Fruit fly (Drosophila melanogaster) whole organism, embryonic: Measurements from ENCODE around the gene Sgs5bis.
A peak's percentile ranks its signal among the peaks of the same experiment; 100 is the strongest.

ENCODE experiments used
- Abd-B ChIP-seq: fragments of 200-800 bp; sonication (Bioruptor generic); optimal IDR thresholded peaks from 2 replicates; lab custom pipeline; 2018; ENCODE audit warnings: missing biosample characterization, mild to moderate bottlenecking, missing genetic modification characterization, moderate library complexity
- Bdp1 ChIP-seq: fragments of 200-800 bp; sonication (Bioruptor generic); optimal IDR thresholded peaks from 3 replicates; lab custom pipeline; 2016; ENCODE audit warnings: missing biosample characterization, missing genetic modification characterization
- Bgb ChIP-seq: fragments of 200-800 bp; sonication (Bioruptor generic); IDR thresholded peaks from 2 replicates; pipeline ENCODE4 v1.3.6; 2022; ENCODE audit warnings: missing biosample characterization, missing genetic modification characterization; ENCODE audit not compliant: partially characterized antibody
- CG10543 ChIP-seq: fragments of 200-800 bp; sonication (Bioruptor generic); optimal IDR thresholded peaks from 3 replicates; lab custom pipeline; 2017; ENCODE audit warnings: missing biosample characterization, mild to moderate bottlenecking, missing genetic modification characterization, moderate library complexity
- CG10959 ChIP-seq: fragments of 200-800 bp; sonication (Bioruptor generic); IDR thresholded peaks from 2 replicates; pipeline ENCODE4 v1.3.6; 2022; ENCODE audit warnings: missing biosample characterization, missing genetic modification characterization
- CG10979 ChIP-seq: fragments of 200-800 bp; sonication (Bioruptor generic); optimal IDR thresholded peaks from 2 replicates; lab custom pipeline; 2018; ENCODE audit warnings: missing biosample characterization, mild to moderate bottlenecking, missing genetic modification characterization, moderate library complexity
- CG11456 ChIP-seq: fragments of 200-800 bp; sonication (Bioruptor generic); IDR thresholded peaks from 3 replicates; pipeline ENCODE4 v1.3.6; 2022; ENCODE audit warnings: missing biosample characterization, missing genetic modification characterization
- CG15073 ChIP-seq: fragments of 200-800 bp; sonication (Bioruptor generic); optimal IDR thresholded peaks from 2 replicates; lab custom pipeline; 2016; ENCODE audit warnings: missing biosample characterization, missing genetic modification characterization
- CG1603 ChIP-seq: fragments of 200-800 bp; sonication (Bioruptor generic); optimal IDR thresholded peaks from 2 replicates; lab custom pipeline; 2019; ENCODE audit warnings: missing biosample characterization, mild to moderate bottlenecking, missing genetic modification characterization, moderate library complexity
- CG16813 ChIP-seq: fragments of 200-800 bp; sonication (Bioruptor generic); IDR thresholded peaks from 3 replicates; pipeline ENCODE4 v1.3.6; 2022; ENCODE audit warnings: missing biosample characterization, missing genetic modification characterization; ENCODE audit not compliant: partially characterized antibody
- CG17385 ChIP-seq: fragments of 200-800 bp; sonication (Bioruptor generic); optimal IDR thresholded peaks from 3 replicates; lab custom pipeline; 2018; ENCODE audit warnings: missing biosample characterization, mild to moderate bottlenecking, missing genetic modification characterization
- CG18011 ChIP-seq: fragments of 200-800 bp; sonication (Bioruptor generic); optimal IDR thresholded peaks from 2 replicates; lab custom pipeline; 2017; ENCODE audit warnings: missing biosample characterization, missing genetic modification characterization, mild to moderate bottlenecking, moderate library complexity, missing genotype
- CG18476 ChIP-seq: fragments of 200-800 bp; sonication (Bioruptor generic); optimal IDR thresholded peaks from 2 replicates; lab custom pipeline; 2016; ENCODE audit warnings: missing biosample characterization, mild to moderate bottlenecking, missing genetic modification characterization
- CG18764 ChIP-seq: fragments of 200-800 bp; sonication (Bioruptor generic); optimal IDR thresholded peaks from 3 replicates; lab custom pipeline; 2016; ENCODE audit warnings: missing biosample characterization, missing genetic modification characterization
- CG2116 ChIP-seq: fragments of 200-800 bp; sonication (Bioruptor generic); optimal IDR thresholded peaks from 3 replicates; lab custom pipeline; 2018; ENCODE audit warnings: missing biosample characterization, mild to moderate bottlenecking, missing genetic modification characterization
- CG33557 ChIP-seq: fragments of 200-800 bp; sonication (Bioruptor generic); optimal IDR thresholded peaks from 2 replicates; lab custom pipeline; 2019; ENCODE audit warnings: missing biosample characterization, mild to moderate bottlenecking, missing genetic modification characterization, moderate library complexity
- CG4328 ChIP-seq: fragments of 200-800 bp; sonication (Bioruptor generic); optimal IDR thresholded peaks from 3 replicates; lab custom pipeline; 2017; ENCODE audit warnings: missing biosample characterization, missing genetic modification reagents, missing genetic modification characterization
- CG4854 ChIP-seq: fragments of 200-800 bp; sonication (Bioruptor generic); optimal IDR thresholded peaks from 2 replicates; lab custom pipeline; 2016; ENCODE audit warnings: missing biosample characterization, missing genetic modification characterization, inconsistent platforms
- CG6791 ChIP-seq: fragments of 200-800 bp; sonication (Bioruptor generic); IDR thresholded peaks from 3 replicates; pipeline ENCODE4 v1.3.6; 2022; ENCODE audit warnings: missing biosample characterization, missing genetic modification characterization; ENCODE audit not compliant: partially characterized antibody
- CG8281 ChIP-seq: fragments of 200-800 bp; sonication (Bioruptor generic); optimal IDR thresholded peaks from 2 replicates; lab custom pipeline; 2018; ENCODE audit warnings: missing biosample characterization, mild to moderate bottlenecking, missing genetic modification characterization, moderate library complexity
- CG8388 ChIP-seq: fragments of 200-800 bp; sonication (Bioruptor generic); optimal IDR thresholded peaks from 2 replicates; lab custom pipeline; 2019; ENCODE audit warnings: missing biosample characterization, mild to moderate bottlenecking, missing genetic modification characterization, moderate library complexity
- CG9437 ChIP-seq: fragments of 200-800 bp; sonication (Bioruptor generic); optimal IDR thresholded peaks from 2 replicates; lab custom pipeline; 2018; ENCODE audit warnings: missing biosample characterization, mild to moderate bottlenecking, missing genetic modification characterization
- Dref ChIP-seq: fragments of 200-800 bp; sonication (Bioruptor generic); IDR thresholded peaks from 2 replicates; pipeline ENCODE4 v1.3.6; 2022; ENCODE audit warnings: missing biosample characterization, missing genetic modification characterization
- Drgx ChIP-seq: fragments of 200-800 bp; sonication (Bioruptor generic); IDR thresholded peaks from 2 replicates; pipeline ENCODE4 v1.3.6; 2022; ENCODE audit warnings: missing biosample characterization, missing genetic modification characterization
- Ets65A ChIP-seq: fragments of 200-800 bp; sonication (Bioruptor generic); peaks from one replicate; lab custom pipeline; 2016; ENCODE audit warnings: missing biosample characterization, missing genetic modification characterization
- HHEX ChIP-seq: fragments of 200-800 bp; sonication (Bioruptor generic); optimal IDR thresholded peaks from 3 replicates; lab custom pipeline; 2017; ENCODE audit warnings: missing biosample characterization, mild to moderate bottlenecking, missing genetic modification characterization, missing genetic modification reagents
- HLH4C ChIP-seq: fragments of 200-800 bp; sonication (Bioruptor generic); IDR thresholded peaks from 3 replicates; pipeline ENCODE4 v1.3.6; 2022; ENCODE audit warnings: missing biosample characterization, missing genetic modification characterization; ENCODE audit not compliant: partially characterized antibody
- HLHmδ ChIP-seq: fragments of 200-800 bp; sonication (Bioruptor generic); optimal IDR thresholded peaks from 2 replicates; lab custom pipeline; 2018; ENCODE audit warnings: missing biosample characterization, mild to moderate bottlenecking, missing genetic modification characterization, moderate library complexity
- HmgD ChIP-seq: fragments of 200-800 bp; sonication (Bioruptor generic); optimal IDR thresholded peaks from 3 replicates; lab custom pipeline; 2016; ENCODE audit warnings: missing biosample characterization, missing genetic modification characterization
- Hr39 ChIP-seq: fragments of >200 bp; optimal IDR thresholded peaks from 2 replicates; lab custom pipeline; 2017
- Hsf ChIP-seq: fragments of 200-800 bp; sonication (Bioruptor generic); optimal IDR thresholded peaks from 3 replicates; lab custom pipeline; 2016; ENCODE audit warnings: missing biosample characterization, missing genetic modification characterization
- MBD-R2 ChIP-seq: fragments of 200-800 bp; sonication (Bioruptor generic); IDR thresholded peaks from 2 replicates; pipeline ENCODE4 v1.3.6; 2022; ENCODE audit warnings: missing biosample characterization, missing genetic modification characterization
- Med ChIP-seq: fragments of 200-800 bp; sonication (Bioruptor generic); peaks from one replicate; lab custom pipeline; 2016; ENCODE audit warnings: missing biosample characterization, missing genetic modification characterization, mild to moderate bottlenecking, inconsistent platforms, moderate library complexity
- Scr ChIP-seq: fragments of 200-800 bp; sonication (Bioruptor generic); IDR thresholded peaks from 2 replicates; pipeline ENCODE4 v1.3.6; 2022; ENCODE audit warnings: missing biosample characterization, missing genetic modification characterization; ENCODE audit not compliant: partially characterized antibody
- Stat92E ChIP-seq, 3 experiments: fragments of >200 bp in 2 of 3; fragments of 200-800 bp in 1 of 3; sonication (Bioruptor generic) in 1 of 3; optimal IDR thresholded peaks; 2 replicates each; lab custom pipeline; 2017 to 2019; ENCODE audit warnings: missing biosample characterization in 3 of 3, missing genetic modification characterization in 3 of 3, mild to moderate bottlenecking in 1 of 3, moderate library complexity in 1 of 3
- ase ChIP-seq: fragments of 200-800 bp; sonication (Bioruptor generic); IDR thresholded peaks from 3 replicates; pipeline ENCODE4 v1.3.6; 2022; ENCODE audit warnings: missing biosample characterization, missing genetic modification characterization
- en ChIP-seq: fragments of 200-800 bp; sonication (Bioruptor generic); optimal IDR thresholded peaks from 2 replicates; lab custom pipeline; 2016; ENCODE audit warnings: missing biosample characterization, missing genetic modification characterization
- gsb-n ChIP-seq: fragments of 200-800 bp; sonication (Bioruptor generic); optimal IDR thresholded peaks from 3 replicates; lab custom pipeline; 2018; ENCODE audit warnings: missing biosample characterization, mild to moderate bottlenecking, missing genetic modification characterization
- insv ChIP-seq, 2 experiments: fragments of 200-800 bp; sonication (Bioruptor generic); optimal IDR thresholded peaks; 3 replicates each; lab custom pipeline; 2016 to 2018; ENCODE audit warnings: missing biosample characterization in 2 of 2, missing genetic modification characterization in 2 of 2
- kah ChIP-seq: fragments of 200-800 bp; sonication (Bioruptor generic); optimal IDR thresholded peaks from 2 replicates; lab custom pipeline; 2018; ENCODE audit warnings: missing biosample characterization, mild to moderate bottlenecking, missing genetic modification characterization
- maf-S ChIP-seq: fragments of 200-800 bp; sonication (Bioruptor generic); optimal IDR thresholded peaks from 2 replicates; lab custom pipeline; 2016; ENCODE audit warnings: missing biosample characterization, missing genetic modification characterization
- pho ChIP-seq: fragments of 200-800 bp; sonication (Bioruptor generic); optimal IDR thresholded peaks from 2 replicates; lab custom pipeline; 2016; ENCODE audit warnings: missing biosample characterization, missing genetic modification characterization
- pzg ChIP-seq: fragments of 200-800 bp; sonication (Bioruptor generic); optimal IDR thresholded peaks from 3 replicates; lab custom pipeline; 2018; ENCODE audit warnings: missing biosample characterization, mild to moderate bottlenecking, missing genetic modification characterization, moderate library complexity
- sens ChIP-seq: fragments of 200-800 bp; sonication (Bioruptor generic); peaks from one replicate; lab custom pipeline; 2016; ENCODE audit warnings: missing biosample characterization, missing genetic modification characterization
- slbo ChIP-seq: fragments of 200-800 bp; sonication (Bioruptor generic); IDR thresholded peaks from 2 replicates; pipeline ENCODE4 v1.3.6; 2022; ENCODE audit warnings: missing biosample characterization, missing genetic modification characterization
- sob ChIP-seq: fragments of 200-800 bp; sonication (Bioruptor generic); IDR thresholded peaks from 2 replicates; pipeline ENCODE4 v1.3.6; 2022; ENCODE audit warnings: missing biosample characterization, missing genetic modification characterization
- ttk ChIP-seq: fragments of 200-800 bp; sonication (Bioruptor generic); IDR thresholded peaks from 2 replicates; pipeline ENCODE4 v2.1.2; 2022; ENCODE audit warnings: missing biosample characterization, missing genetic modification characterization

Sgs5bis gene

DNA sequence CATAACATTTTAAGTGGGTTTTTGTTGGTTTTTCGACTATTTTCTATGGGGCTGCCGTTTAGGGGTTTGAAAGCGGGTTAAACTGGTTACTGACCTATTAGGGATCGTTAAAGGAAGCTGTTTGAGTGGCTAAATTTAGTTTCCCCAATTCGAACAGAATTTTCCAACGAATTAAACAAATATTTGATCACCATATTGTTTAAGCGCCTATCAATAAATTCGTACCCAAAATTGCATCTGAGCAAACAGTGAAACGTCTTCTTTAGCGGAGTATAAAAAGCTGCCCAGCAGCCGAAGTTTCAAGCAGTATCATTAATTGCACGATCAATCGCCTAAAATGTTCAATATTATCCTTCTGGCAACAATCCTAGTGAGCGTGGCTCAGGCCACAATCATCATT is at the start of gene Sgs5bis:
Gene Sgs5bis, plus strand, starts transcription at position 301 of the 400 bp plus-strand sequence.
- no peak for TF ChIP-seq Drgx (GFP tag; lab: Robert Waterston, UW)
- peak; percentile 68 for TF ChIP-seq Ets65A
- TF ChIP-seq pho (GFP tag; lab: Kevin White, UChicago): no peak
- TF ChIP-seq sob (GFP tag; lab: Robert Waterston, UW): no peak
- TF ChIP-seq CG17385 (GFP tag; lab: Kevin White, UChicago): no peak
- TF ChIP-seq CG8281 (tag; lab: Kevin White, UChicago): no peak
- TF ChIP-seq CG1603 (tag; lab: Kevin White, UChicago): no peak
- TF ChIP-seq CG9437: no peak
- TF ChIP-seq CG4328 (GFP tag; lab: Kevin White, UChicago): no peak

DNA sequence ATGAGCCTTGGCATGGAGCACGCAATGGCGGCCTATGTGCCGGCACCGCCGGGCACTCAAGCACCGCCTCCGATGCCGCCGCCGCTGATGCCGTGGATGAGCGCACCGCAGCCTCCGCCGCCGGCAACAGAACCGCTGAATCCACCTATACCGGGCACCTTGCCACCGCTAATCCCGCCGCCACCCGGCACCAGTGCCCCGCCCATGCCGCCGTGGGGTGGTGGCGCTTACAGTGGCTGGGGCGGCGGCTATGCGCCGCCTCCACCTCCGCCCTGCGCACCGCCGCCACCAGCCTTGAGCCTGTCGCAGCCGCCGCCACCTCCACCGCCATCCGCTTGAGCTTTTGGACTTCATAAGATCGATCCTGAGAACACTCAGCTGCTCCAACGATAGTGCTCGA is 49.6 kb upstream of the Sgs5bis start:
- TF ChIP-seq CG11456 (GFP tag; lab: Robert Waterston, UW) (0 out of 3 replicates have a peak, but pooled peaks have one; percentile 38), CG8388 (GFP tag; lab: Kevin White, UChicago) (no peak), Bgb (GFP tag; lab: Robert Waterston, UW) (0 out of 2 replicates have a peak, but pooled peaks have one; percentile 21), Med (GFP tag; lab: Kevin White, UChicago) (peak; percentile 56), slbo (GFP tag; lab: Robert Waterston, UW) (0 out of 2 replicates have a peak, but pooled peaks have one; percentile 10), sens (peak; percentile 9), Hr39 (lab: Kevin White, UChicago) (peak; percentile 6), CG16813 (GFP tag; lab: Robert Waterston, UW) (0 out of 3 replicates have a peak, but pooled peaks have one; percentile 12), maf-S (GFP tag; lab: Kevin White, UChicago) (no peak)
- TF ChIP-seq, all 482 proteins: peak for 7

DNA sequence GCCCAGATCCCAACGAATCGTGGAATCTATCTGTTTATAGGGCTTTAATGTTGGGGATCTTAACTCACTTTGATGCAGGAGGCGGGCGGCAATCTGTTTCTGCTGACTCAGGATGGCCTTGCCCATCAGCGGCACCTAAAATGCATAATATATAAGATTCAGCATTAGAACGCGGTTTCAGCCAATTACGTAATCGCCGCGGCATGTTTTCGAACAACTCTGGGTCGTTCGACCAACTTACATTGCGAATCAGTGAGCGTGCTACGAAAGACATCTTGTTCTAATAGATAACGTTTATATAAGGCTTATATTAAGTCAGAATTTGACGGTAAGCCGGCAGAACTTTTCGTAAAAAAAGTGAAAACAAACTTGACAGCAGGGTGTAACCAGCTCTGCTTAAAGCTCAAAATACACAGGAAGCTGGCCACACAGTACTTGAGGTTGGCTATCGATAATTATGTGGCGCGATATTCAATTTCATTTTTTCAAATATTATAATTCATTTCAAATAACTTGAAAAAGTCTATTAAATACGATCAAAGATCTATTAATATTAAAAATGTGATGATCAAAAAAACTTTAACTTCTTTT is 48.0 kb upstream of the Sgs5bis start, which contains the start of gene Prx3:
Gene Prx3, minus strand, starts transcription at position 417 of the 591 bp plus-strand sequence.
- TF ChIP-seq en: no peak
- TF ChIP-seq CG6791 (GFP tag; lab: Robert Waterston, UW): peak; percentile 38; the same call in 1 of the 3 replicates
- TF ChIP-seq CG18011: no peak
- TF ChIP-seq CG4854 (GFP tag; lab: Kevin White, UChicago): no peak
- TF ChIP-seq kah (GFP tag; lab: Kevin White, UChicago): no peak
- TF ChIP-seq CG18764 (GFP tag; lab: Kevin White, UChicago): no peak
- no peak for TF ChIP-seq CG15073
- peak; percentile 25; the same call in 1 of the 3 replicates for TF ChIP-seq HLH4C (GFP tag; lab: Robert Waterston, UW)
- peak; percentile 44 for TF ChIP-seq Scr (GFP tag; lab: Robert Waterston, UW)
- no peak for TF ChIP-seq gsb-n (tag; lab: Kevin White, UChicago)
- TF ChIP-seq CG10959 (GFP tag; lab: Robert Waterston, UW): no peak
- TF ChIP-seq Dref (GFP tag; lab: Robert Waterston, UW): peak; percentile 76
- TF ChIP-seq Stat92E (GFP tag; optimal IDR thresholded peaks at IDR 0.05; lab: Kevin White, UChicago): no peak
- no peak for TF ChIP-seq Hr39 (lab: Kevin White, UChicago)
- peak; percentile 50 for TF ChIP-seq CG2116
- no peak for TF ChIP-seq insv (GFP tag; optimal IDR thresholded peaks at IDR 0.05; lab: Kevin White, UChicago)
- TF ChIP-seq HmgD: no peak
- peak; percentile 69 for TF ChIP-seq pzg (GFP tag; lab: Kevin White, UChicago)
- TF ChIP-seq Abd-B: no peak
- TF ChIP-seq HLHmδ (GFP tag; lab: Kevin White, UChicago): no peak
- TF ChIP-seq CG18476 (GFP tag; lab: Kevin White, UChicago): no peak
- peak; percentile 63 for TF ChIP-seq MBD-R2 (GFP tag; lab: Robert Waterston, UW)
- TF ChIP-seq CG10979 (tag; lab: Kevin White, UChicago): no peak
- no peak for TF ChIP-seq ttk (GFP tag; lab: Robert Waterston, UW)
- no peak for TF ChIP-seq Bdp1 (GFP tag; lab: Kevin White, UChicago)
- no peak for TF ChIP-seq CG33557 (GFP tag; lab: Kevin White, UChicago)
- no peak for TF ChIP-seq CG10543 (GFP tag; lab: Kevin White, UChicago)
- no peak for TF ChIP-seq Hsf (GFP tag; lab: Kevin White, UChicago)
- TF ChIP-seq HHEX (GFP tag; lab: Kevin White, UChicago): no peak
- no peak for TF ChIP-seq ase (GFP tag; lab: Robert Waterston, UW)
